Worm (Caenorhabditis elegans) whole organism, L1 larva: Measurements from ENCODE around the gene C17B7.15.

Experiments
- C04F5.9 ChIP-seq: sonication (generic microtip); optimal IDR thresholded peaks from 2 replicates; lab custom pipeline; 2016; ENCODE audit warnings: missing genetic modification characterization, missing compliant biosample characterization
- C16A3.4 ChIP-seq: fragments of 150-350 bp; optimal IDR thresholded peaks from 2 replicates; lab custom pipeline; 2014; ENCODE audit warnings: missing biosample characterization, missing genetic modification characterization
- C34B4.2 ChIP-seq: sonication (generic microtip); optimal IDR thresholded peaks from 2 replicates; lab custom pipeline; 2017; ENCODE audit warnings: mild to moderate bottlenecking, missing genetic modification characterization, missing compliant biosample characterization
- Y116A8C.19 ChIP-seq: sonication (generic microtip); optimal IDR thresholded peaks from 2 replicates; lab custom pipeline; 2016; ENCODE audit warnings: missing compliant biosample characterization, missing genetic modification characterization, borderline replicate concordance
- aha-1 ChIP-seq: fragments of 150-350 bp; optimal IDR thresholded peaks from 2 replicates; lab custom pipeline; 2014; ENCODE audit warnings: missing biosample characterization, missing genetic modification characterization
- ama-1 ChIP-seq: fragments of 150-350 bp; optimal IDR thresholded peaks from 2 replicates; lab custom pipeline; 2014
- ces-1 ChIP-seq: fragments of 150-350 bp; optimal IDR thresholded peaks from 2 replicates; lab custom pipeline; 2014; ENCODE audit warnings: missing biosample characterization, missing genetic modification reagents, missing genetic modification characterization
- dpl-1 ChIP-seq, 3 experiments: fragments of 150-350 bp in 2 of 3; sonication (generic microtip) in 1 of 3; optimal IDR thresholded peaks; 2 replicates each; lab custom pipeline; 2014 to 2017; ENCODE audit warnings: missing biosample characterization in 3 of 3, missing genetic modification characterization in 3 of 3, missing genetic modification reagents in 3 of 3
- egl-13 ChIP-seq: sonication (generic microtip); optimal IDR thresholded peaks from 2 replicates; lab custom pipeline; 2016; ENCODE audit warnings: missing genotype, missing genetic modification reagents, missing genetic modification characterization, missing compliant biosample characterization
- elt-2 ChIP-seq: sonication (generic microtip); optimal IDR thresholded peaks from 2 replicates; lab custom pipeline; 2016; ENCODE audit warnings: missing genetic modification characterization, mild to moderate bottlenecking, inconsistent platforms, missing compliant biosample characterization, missing genetic modification reagents
- fkh-4 ChIP-seq: sonication (generic microtip); optimal IDR thresholded peaks from 2 replicates; lab custom pipeline; 2016; ENCODE audit warnings: missing compliant biosample characterization, missing genetic modification characterization, borderline replicate concordance
- hlh-4 ChIP-seq: sonication (generic microtip); optimal IDR thresholded peaks from 2 replicates; lab custom pipeline; 2016; ENCODE audit warnings: mild to moderate bottlenecking, missing genetic modification characterization, missing compliant biosample characterization
- hpl-2 ChIP-seq: fragments of 150-350 bp; optimal IDR thresholded peaks from 2 replicates; lab custom pipeline; 2014; ENCODE audit warnings: missing biosample characterization, missing genetic modification reagents, missing genetic modification characterization
- isw-1 ChIP-seq: fragments of 200-800 bp; sonication (Bioruptor generic); IDR thresholded peaks from 2 replicates; pipeline ENCODE4 v1.3.6; 2022; ENCODE audit warnings: missing genetic modification characterization, missing compliant biosample characterization
- jun-1 ChIP-seq: fragments of 150-350 bp; optimal IDR thresholded peaks from 2 replicates; lab custom pipeline; 2014; ENCODE audit warnings: missing biosample characterization, missing genetic modification reagents, missing genetic modification characterization
- lin-14 ChIP-seq: fragments of 200-800 bp; sonication (Bioruptor generic); optimal IDR thresholded peaks from 2 replicates; lab custom pipeline; 2018; ENCODE audit warnings: mild to moderate bottlenecking, missing genetic modification characterization, moderate library complexity, missing compliant biosample characterization
- lin-15B ChIP-seq: fragments of 150-350 bp; sonication (generic microtip); optimal IDR thresholded peaks from 3 replicates; lab custom pipeline; 2014; ENCODE audit warnings: missing biosample characterization, missing genetic modification characterization
- lin-39 ChIP-seq: fragments of 150-350 bp; optimal IDR thresholded peaks from 2 replicates; lab custom pipeline; 2014; ENCODE audit warnings: missing biosample characterization, missing genetic modification reagents, missing genetic modification characterization
- mab-9 ChIP-seq: fragments of 200-800 bp; sonication (Bioruptor generic); IDR thresholded peaks from 2 replicates; pipeline ENCODE4 v1.3.6; 2022; ENCODE audit warnings: missing genetic modification reagents, missing genetic modification characterization, missing compliant biosample characterization
- mdl-1 ChIP-seq, 2 experiments: fragments of 150-350 bp; optimal IDR thresholded peaks; 2 replicates each; lab custom pipeline; 2014 to 2017; ENCODE audit warnings: missing biosample characterization in 2 of 2, missing genetic modification characterization in 2 of 2, inconsistent platforms in 1 of 2
- mef-2 ChIP-seq: fragments of 150-350 bp; optimal IDR thresholded peaks from 2 replicates; lab custom pipeline; 2014; ENCODE audit warnings: missing biosample characterization, missing genetic modification characterization
- nhr-11 ChIP-seq: fragments of 150-350 bp; optimal IDR thresholded peaks from 2 replicates; lab custom pipeline; 2014; ENCODE audit warnings: missing biosample characterization, missing genetic modification characterization
- nhr-19 ChIP-seq: fragments of 200-800 bp; sonication (Bioruptor generic); conservative IDR thresholded peaks from 2 replicates; pipeline ENCODE4 v1.3.6; 2022; ENCODE audit warnings: missing genetic modification characterization, missing compliant biosample characterization
- nhr-20 ChIP-seq: sonication (generic microtip); optimal IDR thresholded peaks from 2 replicates; lab custom pipeline; 2016; ENCODE audit warnings: mild to moderate bottlenecking, missing genetic modification characterization, missing compliant biosample characterization
- nhr-237 ChIP-seq: fragments of 150-350 bp; optimal IDR thresholded peaks from 2 replicates; lab custom pipeline; 2014; ENCODE audit warnings: missing biosample characterization, missing genetic modification characterization
- nhr-47 ChIP-seq: sonication (generic microtip); optimal IDR thresholded peaks from 2 replicates; lab custom pipeline; 2016; ENCODE audit warnings: mild to moderate bottlenecking, missing genetic modification characterization, moderate library complexity, missing compliant biosample characterization
- nhr-71 ChIP-seq: sonication (generic microtip); optimal IDR thresholded peaks from 2 replicates; lab custom pipeline; 2016; ENCODE audit warnings: mild to moderate bottlenecking, missing genetic modification characterization, moderate library complexity, missing compliant biosample characterization
- nhr-76 ChIP-seq: sonication (generic microtip); optimal IDR thresholded peaks from 2 replicates; lab custom pipeline; 2017; ENCODE audit warnings: missing biosample characterization, missing genetic modification characterization
- nhr-84 ChIP-seq: sonication (generic microtip); optimal IDR thresholded peaks from 2 replicates; lab custom pipeline; 2017; ENCODE audit warnings: missing biosample characterization, missing genetic modification characterization
- nhr-85 ChIP-seq: sonication (generic microtip); peaks from one replicate; lab custom pipeline; 2016; ENCODE audit warnings: missing genetic modification characterization, inconsistent platforms, missing compliant biosample characterization
- pax-3 ChIP-seq: fragments of 200-800 bp; sonication (Bioruptor generic); optimal IDR thresholded peaks from 2 replicates; lab custom pipeline; 2018; ENCODE audit warnings: mild to moderate bottlenecking, missing genetic modification characterization, moderate library complexity, missing compliant biosample characterization
- pqm-1 ChIP-seq: sonication (generic microtip); optimal IDR thresholded peaks from 3 replicates; lab custom pipeline; 2017; ENCODE audit warnings: missing biosample characterization, missing genetic modification characterization
- rnt-1 ChIP-seq: sonication (generic microtip); optimal IDR thresholded peaks from 2 replicates; lab custom pipeline; 2016; ENCODE audit warnings: mild to moderate bottlenecking, missing genetic modification characterization, moderate library complexity, missing compliant biosample characterization
- skn-1 ChIP-seq: fragments of 150-350 bp; optimal IDR thresholded peaks from 2 replicates; lab custom pipeline; 2014; ENCODE audit warnings: missing biosample characterization, missing genetic modification characterization
- snpc-4 ChIP-seq: fragments of 150-350 bp; optimal IDR thresholded peaks from 2 replicates; lab custom pipeline; 2014; ENCODE audit warnings: missing biosample characterization, missing genetic modification characterization
- sox-4 ChIP-seq: sonication (generic microtip); optimal IDR thresholded peaks from 2 replicates; lab custom pipeline; 2016; ENCODE audit warnings: missing genetic modification characterization, missing compliant biosample characterization
- swsn-7 ChIP-seq: sonication (generic microtip); optimal IDR thresholded peaks from 2 replicates; lab custom pipeline; 2016; ENCODE audit warnings: missing genetic modification characterization, missing compliant biosample characterization
- tbx-2 ChIP-seq: sonication (generic microtip); optimal IDR thresholded peaks from 2 replicates; lab custom pipeline; 2016; ENCODE audit warnings: missing genetic modification characterization, missing compliant biosample characterization
- unc-62 ChIP-seq: fragments of 150-350 bp; optimal IDR thresholded peaks from 2 replicates; lab custom pipeline; 2014; ENCODE audit warnings: missing biosample characterization, missing genetic modification reagents, missing genetic modification characterization
- unc-86 ChIP-seq: sonication (generic microtip); optimal IDR thresholded peaks from 2 replicates; lab custom pipeline; 2016; ENCODE audit warnings: missing genetic modification characterization, missing compliant biosample characterization
- unc-98 ChIP-seq: fragments of 200-800 bp; sonication (Bioruptor generic); IDR thresholded peaks from 2 replicates; pipeline ENCODE4 v1.3.6; 2022; ENCODE audit warnings: missing genetic modification characterization, missing compliant biosample characterization
- zag-1 ChIP-seq: fragments of 150-350 bp; optimal IDR thresholded peaks from 2 replicates; lab custom pipeline; 2014; ENCODE audit warnings: missing biosample characterization, missing genetic modification characterization
- ztf-4 ChIP-seq: fragments of 150-350 bp; optimal IDR thresholded peaks from 2 replicates; lab custom pipeline; 2014; ENCODE audit warnings: missing biosample characterization, missing genetic modification characterization

Gene C17B7.15

ce11 chrV:3347486-3347885 lies 2.5 kb upstream of the C17B7.15 start:
- TF ChIP-seq nhr-20 (peak; percentile 12), lin-14 (peak; percentile 49), C04F5.9 (tag; lab: Kevin White, UChicago) (no peak), nhr-71 (peak; percentile 43), mef-2 (tag; lab: Kevin White, UChicago) (no peak), nhr-19 (GFP tag; lab: Robert Waterston, UW) (peak; percentile 22; the same call in 1 of the 2 replicates), jun-1 (tag; lab: Kevin White, UChicago) (no peak), tbx-2 (tag; lab: Kevin White, UChicago) (no peak), lin-39 (tag; lab: Kevin White, UChicago) (no peak), lin-15B (tag; lab: Kevin White, UChicago) (no peak), rnt-1 (tag; lab: Kevin White, UChicago) (peak; percentile 57)

ce11 chrV:3351266-3351665 lies 1.3 kb downstream of the C17B7.15 start, which contains the start of gene str-63:
Gene str-63, plus strand, starts transcription at chrV:3351566.
- no peak for TF ChIP-seq snpc-4 (tag; lab: Kevin White, UChicago)
- TF ChIP-seq egl-13 (tag; lab: Kevin White, UChicago), result no peak
- no peak for TF ChIP-seq unc-98
- no peak for TF ChIP-seq hlh-4 (tag; lab: Kevin White, UChicago)
- no peak for TF ChIP-seq ama-1 (lab: Kevin White, UChicago)
- TF ChIP-seq jun-1 (tag; lab: Kevin White, UChicago), result no peak

ce11 chrV:3352925-3353324 lies 2.9 kb downstream of the C17B7.15 start, which contains the start of gene C17B7.12:
Gene C17B7.12, plus strand, starts transcription at chrV:3353225.
- no peak for TF ChIP-seq ces-1 (GFP tag; lab: Kevin White, UChicago)
- no peak for TF ChIP-seq rnt-1 (tag; lab: Kevin White, UChicago)
- no peak for TF ChIP-seq Y116A8C.19

DNA sequence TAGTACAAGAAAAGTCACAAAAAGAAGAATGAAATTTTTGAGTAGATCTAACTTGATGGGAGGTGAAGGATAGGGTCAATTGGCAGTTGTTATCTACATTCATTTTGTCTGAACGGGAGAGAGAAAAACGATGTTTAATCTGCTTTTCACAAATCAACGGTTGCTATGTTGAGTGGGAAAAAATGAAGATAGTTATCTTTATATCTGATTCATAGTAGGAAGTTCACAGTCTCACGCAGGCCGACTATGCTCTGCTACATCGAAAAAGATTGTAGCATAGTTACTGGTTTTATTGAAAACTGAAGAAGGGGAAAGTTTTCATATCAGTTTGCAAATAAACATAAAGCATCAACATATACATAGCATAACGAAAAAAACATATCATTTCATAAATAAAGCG lies 5.6 kb downstream of the C17B7.15 start:
- TF ChIP-seq dpl-1 (GFP tag; optimal IDR thresholded peaks at IDR 0.05; lab: Kevin White, UChicago) (no peak), nhr-76 (no peak), C16A3.4 (tag; lab: Kevin White, UChicago) (no peak), lin-14 (peak; percentile 13), nhr-85 (tag; lab: Kevin White, UChicago) (peak; percentile 67)

ce11 chrV:3357106-3357505 lies 7.1 kb downstream of the C17B7.15 start, which contains the start of gene scrm-3:
Gene scrm-3, minus strand, starts transcription at chrV:3357206.
- TF ChIP-seq fkh-4, result no peak
- no peak for TF ChIP-seq mdl-1 (tag; optimal IDR thresholded peaks at IDR 0.05; lab: Kevin White, UChicago)
- no peak for TF ChIP-seq nhr-76
- TF ChIP-seq zag-1 (tag; lab: Kevin White, UChicago), result no peak
- no peak for TF ChIP-seq nhr-84 (tag; lab: Kevin White, UChicago)
- TF ChIP-seq nhr-20, result no peak
- TF ChIP-seq sox-4, result no peak
- TF ChIP-seq C34B4.2 (tag; lab: Kevin White, UChicago), result no peak
- TF ChIP-seq elt-2, result no peak
- TF ChIP-seq dpl-1 (GFP tag; optimal IDR thresholded peaks at IDR 0.05; lab: Kevin White, UChicago), result no peak
- TF ChIP-seq ztf-4, result no peak
- TF ChIP-seq jun-1 (tag; lab: Kevin White, UChicago), result no peak
- TF ChIP-seq mab-9, result no peak
- no peak for TF ChIP-seq unc-86
- TF ChIP-seq snpc-4 (tag; lab: Kevin White, UChicago), result no peak
- no peak for TF ChIP-seq pqm-1 (tag; lab: Kevin White, UChicago)
- no peak for TF ChIP-seq ces-1 (GFP tag; lab: Kevin White, UChicago)
- TF ChIP-seq hlh-4 (tag; lab: Kevin White, UChicago), result no peak
- TF ChIP-seq ama-1 (lab: Kevin White, UChicago), result no peak

ce11 chrV:3358267-3358666 lies 8.3 kb downstream of the C17B7.15 start, which contains the start of gene C04E12.5:
Gene C04E12.5, plus strand, starts transcription at chrV:3358567.
- no peak for TF ChIP-seq nhr-11 (tag; lab: Kevin White, UChicago)
- TF ChIP-seq unc-62 (GFP tag; lab: Kevin White, UChicago), result no peak
- TF ChIP-seq nhr-237 (tag; lab: Kevin White, UChicago), result no peak
- no peak for TF ChIP-seq skn-1 (tag; lab: Kevin White, UChicago)
- no peak for TF ChIP-seq C34B4.2 (tag; lab: Kevin White, UChicago)
- TF ChIP-seq rnt-1 (tag; lab: Kevin White, UChicago), result no peak
- TF ChIP-seq aha-1, result no peak
- TF ChIP-seq pax-3 (tag; lab: Kevin White, UChicago), result no peak
- TF ChIP-seq lin-15B (tag; lab: Kevin White, UChicago), result no peak
- TF ChIP-seq mdl-1 (tag; optimal IDR thresholded peaks at IDR 0.05; lab: Kevin White, UChicago), result no peak
- no peak for TF ChIP-seq sox-4
- TF ChIP-seq zag-1 (tag; lab: Kevin White, UChicago), result no peak
- no peak for TF ChIP-seq jun-1 (tag; lab: Kevin White, UChicago)
- no peak for TF ChIP-seq C04F5.9 (tag; lab: Kevin White, UChicago)
- TF ChIP-seq isw-1 (GFP tag; lab: Robert Waterston, UW), result no peak
- TF ChIP-seq swsn-7 (tag; lab: Kevin White, UChicago), result no peak
- TF ChIP-seq hpl-2, result no peak
- no peak for TF ChIP-seq nhr-47
